Worm (Caenorhabditis elegans) whole organism, L4 larva: ENCODE data around the gene F02D8.9.

Source experiments
- R02D3.7 ChIP-seq: fragments of 150-350 bp; sonication (generic microtip); optimal IDR thresholded peaks from 3 replicates; lab custom pipeline; 2014; ENCODE audit warnings: missing biosample characterization, missing genetic modification characterization
- ZK337.2 ChIP-seq: fragments of 200-800 bp; sonication (Bioruptor generic); IDR thresholded peaks from 2 replicates; pipeline ENCODE4 v1.3.6; 2022; ENCODE audit warnings: missing genetic modification reagents, missing genetic modification characterization, missing compliant biosample characterization
- hlh-30 ChIP-seq: sonication (generic microtip); optimal IDR thresholded peaks from 2 replicates; lab custom pipeline; 2017; ENCODE audit warnings: antibody characterized with exemption, mild to moderate bottlenecking, missing genetic modification characterization, missing compliant biosample characterization; ENCODE audit not compliant: insufficient read depth
- skn-1 ChIP-seq: fragments of 150-350 bp; optimal IDR thresholded peaks from 2 replicates; lab custom pipeline; 2014; ENCODE audit warnings: missing biosample characterization, missing genetic modification characterization
- spr-1 ChIP-seq: sonication (generic microtip); optimal IDR thresholded peaks from 2 replicates; lab custom pipeline; 2016; ENCODE audit warnings: mild to moderate bottlenecking, missing genetic modification characterization, missing compliant biosample characterization

ce11 chrV:14991489-14991888 is 35.9 kb upstream of the F02D8.9 start:
- TF ChIP-seq ZK337.2 (no peak), R02D3.7 (tag; lab: Kevin White, UChicago) (no peak), spr-1 (no peak), hlh-30 (tag; lab: Kevin White, UChicago) (no peak), skn-1 (no peak)
